Worm (Caenorhabditis elegans): ENCODE data around the gene panl-3.

Gene panl-3

DNA sequence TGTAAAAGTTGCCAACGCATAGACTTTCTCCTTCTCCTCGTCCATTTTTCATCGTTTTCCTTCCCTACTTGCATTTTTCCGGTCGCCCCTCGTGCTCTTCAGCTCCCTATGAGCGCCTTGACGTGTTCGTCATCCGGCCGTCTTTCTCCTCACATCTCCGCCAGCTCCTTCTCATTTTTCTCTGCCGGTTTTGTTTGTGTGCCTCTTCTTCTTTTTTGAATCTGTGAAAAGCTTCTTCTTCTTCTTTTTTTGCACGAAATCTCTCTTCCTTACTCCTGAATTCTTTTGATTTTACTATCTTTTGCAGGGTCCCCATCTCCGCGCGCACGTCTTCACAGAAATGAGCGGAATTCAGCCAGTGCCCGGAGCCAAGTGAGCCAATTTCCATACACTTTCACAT lies 32.7 kb downstream of the panl-3 start, which contains the start of gene K11H3.3:
K11H3.3 (plus strand) TSS at position 308 of the 400 bp plus-strand sequence.
- TF ChIP-seq nhr-23 (tag; optimal IDR thresholded peaks at IDR 0.05) (no peak), ZK546.5 (tag; optimal IDR thresholded peaks at IDR 0.05) (no peak), lin-39 (tag; optimal IDR thresholded peaks at IDR 0.05) (peak; percentile 49), jun-1 (tag; optimal IDR thresholded peaks at IDR 0.05) (no peak)

DNA sequence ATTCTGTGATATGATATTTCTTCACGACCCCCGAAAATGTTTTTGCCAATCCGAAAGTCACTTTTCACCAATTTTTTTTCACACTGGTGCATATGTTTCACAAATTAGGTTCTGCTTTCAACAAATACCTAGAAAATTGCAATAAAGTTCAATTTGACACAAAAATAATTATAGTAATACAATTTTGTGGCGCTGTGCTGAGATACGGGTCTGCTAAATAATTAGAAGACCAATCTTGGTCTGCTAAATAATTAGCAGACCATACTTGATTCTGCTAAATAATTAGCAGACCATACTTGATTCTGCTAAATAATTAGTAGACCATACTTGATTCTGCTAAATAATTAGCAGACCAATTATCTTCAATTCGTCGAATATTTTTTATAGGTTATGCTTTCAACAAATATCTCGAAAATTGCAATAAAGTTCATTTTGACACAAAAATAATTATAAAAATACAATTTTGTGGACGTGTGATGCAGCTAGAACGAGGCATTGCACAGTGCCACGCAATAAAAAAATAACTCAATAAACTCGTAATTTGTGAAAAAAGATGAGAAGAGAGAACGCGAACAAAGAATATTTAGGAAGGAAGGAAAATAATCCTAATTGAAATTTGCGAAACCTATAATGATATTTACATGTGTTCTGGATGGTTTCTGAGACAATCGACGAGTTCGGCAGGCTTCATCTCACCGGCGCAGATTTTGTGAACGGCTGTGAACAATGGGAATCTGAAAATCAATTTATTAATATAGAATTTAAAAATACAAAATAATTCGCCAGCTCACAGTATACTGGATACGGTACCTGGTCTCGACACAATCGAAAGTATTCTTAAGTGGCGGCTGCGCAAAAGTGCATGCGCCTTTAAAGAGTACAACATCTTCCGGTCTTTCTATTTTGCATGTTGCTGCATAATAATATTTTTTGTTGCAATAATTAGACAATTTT lies 35.1 kb downstream of the panl-3 start:
- TF ChIP-seq ama-1 (optimal IDR thresholded peaks at IDR 0.05) (peak; percentile 7), nhr-25 (tag; optimal IDR thresholded peaks at IDR 0.05) (no peak), elt-2 (tag; optimal IDR thresholded peaks at IDR 0.05) (peak; percentile 15), nhr-76 (tag; optimal IDR thresholded peaks at IDR 0.05) (no peak)

DNA sequence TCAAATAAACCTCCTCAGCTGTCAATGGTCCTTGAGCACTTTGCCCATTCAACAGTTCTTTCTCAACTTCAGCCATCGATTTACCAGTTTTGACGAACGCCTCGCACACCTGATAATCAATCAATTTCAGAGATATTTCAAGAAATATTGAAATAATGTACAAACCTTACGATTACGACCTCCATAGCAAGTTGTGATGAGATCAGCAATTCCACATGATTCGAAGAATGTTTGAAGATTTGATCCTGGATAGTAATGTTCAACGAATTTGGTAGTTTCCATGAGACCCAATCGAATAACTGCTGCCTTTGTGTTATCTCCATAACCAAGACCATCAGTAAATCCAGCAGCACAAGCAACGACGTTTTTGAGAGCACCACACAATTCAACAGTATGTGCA lies 36.1 kb downstream of the panl-3 start:
- TF ChIP-seq pha-4 (tag; optimal IDR thresholded peaks at IDR 0.05), result no peak
- TF ChIP-seq mml-1 (tag; optimal IDR thresholded peaks at IDR 0.05), result no peak
- no peak for TF ChIP-seq nhr-43 (tag; optimal IDR thresholded peaks at IDR 0.05; ENCODE audit: poor library complexity, severe bottlenecking)
- no peak for TF ChIP-seq ceh-28 (tag; optimal IDR thresholded peaks at IDR 0.05)
- TF ChIP-seq elt-1 (tag; optimal IDR thresholded peaks at IDR 0.05), result no peak
- TF ChIP-seq daf-12 (tag; optimal IDR thresholded peaks at IDR 0.05), result no peak
- no peak for TF ChIP-seq pqm-1 (tag; optimal IDR thresholded peaks at IDR 0.05)
- no peak for TF ChIP-seq ceh-16 (tag; optimal IDR thresholded peaks at IDR 0.05)
- TF ChIP-seq nhr-11 (tag; optimal IDR thresholded peaks at IDR 0.05), result no peak
- TF ChIP-seq egl-27 (tag; optimal IDR thresholded peaks at IDR 0.05), result no peak
- no peak for TF ChIP-seq nhr-23 (tag; optimal IDR thresholded peaks at IDR 0.05)
- TF ChIP-seq tbx-2 (tag; optimal IDR thresholded peaks at IDR 0.05), result no peak
- no peak for TF ChIP-seq ceh-9 (tag; optimal IDR thresholded peaks at IDR 0.05)
- no peak for TF ChIP-seq jun-1 (tag; optimal IDR thresholded peaks at IDR 0.05)
- TF ChIP-seq nhr-67 (tag; optimal IDR thresholded peaks at IDR 0.05), result no peak
- TF ChIP-seq nhr-76 (tag; optimal IDR thresholded peaks at IDR 0.05), result no peak

DNA sequence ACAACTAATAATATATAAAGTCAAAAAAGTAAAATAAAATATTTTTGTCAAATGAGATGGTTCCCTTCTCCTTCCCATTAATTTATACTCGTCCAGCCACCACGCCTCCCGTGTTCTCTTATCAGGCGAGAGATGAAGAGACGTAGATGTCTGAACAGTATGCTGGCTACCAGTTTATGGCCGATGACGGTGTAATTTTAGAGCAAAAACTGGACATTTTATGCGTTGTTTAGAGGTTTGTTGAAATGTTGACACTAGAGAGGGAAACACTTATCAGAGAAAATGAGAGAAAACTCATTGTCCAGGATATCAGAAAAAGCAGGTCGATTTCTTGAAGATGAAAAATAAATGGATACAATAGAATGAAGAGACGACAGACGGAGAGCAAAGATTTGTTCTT lies 38.3 kb downstream of the panl-3 start:
- TF ChIP-seq elt-2 (tag; optimal IDR thresholded peaks at IDR 0.05) (peak; percentile 70), mdl-1 (tag; optimal IDR thresholded peaks at IDR 0.05) (no peak), aly-2 (tag; optimal IDR thresholded peaks at IDR 0.05) (no peak), nhr-25 (tag; optimal IDR thresholded peaks at IDR 0.05) (no peak), ceh-82 (tag; optimal IDR thresholded peaks at IDR 0.05) (no peak), pha-4 (tag; optimal IDR thresholded peaks at IDR 0.05) (peak; percentile 28), nhr-237 (tag; optimal IDR thresholded peaks at IDR 0.05) (no peak), eor-1 (tag; optimal IDR thresholded peaks at IDR 0.05) (no peak), nhr-28 (tag; optimal IDR thresholded peaks at IDR 0.05) (no peak), nhr-67 (tag; optimal IDR thresholded peaks at IDR 0.05) (no peak), mml-1 (tag; optimal IDR thresholded peaks at IDR 0.05) (no peak), unc-62 (GFP tag; optimal IDR thresholded peaks at IDR 0.05) (no peak), lin-15B (tag; optimal IDR thresholded peaks at IDR 0.05) (no peak)

DNA sequence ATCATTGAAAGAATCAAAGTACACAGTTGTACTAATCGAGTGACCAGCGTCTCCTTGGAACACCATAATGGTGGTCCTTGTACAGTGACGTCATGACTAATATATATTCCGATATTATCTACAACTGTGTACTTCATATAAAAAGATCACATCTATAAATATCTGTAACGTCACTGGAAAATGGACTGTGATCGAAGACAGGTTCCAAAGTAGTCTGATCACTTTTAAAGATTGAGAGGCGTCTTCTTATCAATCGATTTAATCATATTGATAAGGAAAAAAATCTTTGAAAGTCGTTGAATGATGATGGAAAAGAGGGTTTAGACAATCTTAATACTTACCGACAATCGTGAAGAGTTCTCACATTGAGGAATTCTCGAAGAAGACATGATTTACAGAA lies 39.2 kb downstream of the panl-3 start:
- no peak for TF ChIP-seq daf-12 (tag; optimal IDR thresholded peaks at IDR 0.05)
- no peak for TF ChIP-seq elt-3 (tag; optimal IDR thresholded peaks at IDR 0.05)
- no peak for TF ChIP-seq egl-27 (tag; optimal IDR thresholded peaks at IDR 0.05)
- TF ChIP-seq lin-39 (tag; optimal IDR thresholded peaks at IDR 0.05), result no peak
- no peak for TF ChIP-seq ceh-16 (tag; optimal IDR thresholded peaks at IDR 0.05)
- TF ChIP-seq unc-39 (tag; optimal IDR thresholded peaks at IDR 0.05), result no peak
- no peak for TF ChIP-seq ztf-4 (tag; optimal IDR thresholded peaks at IDR 0.05)
- peak; percentile 72 for TF ChIP-seq ceh-28 (tag; optimal IDR thresholded peaks at IDR 0.05)
- no peak for TF ChIP-seq fos-1 (tag; optimal IDR thresholded peaks at IDR 0.05)
- TF ChIP-seq elt-2 (tag; optimal IDR thresholded peaks at IDR 0.05), result peak; percentile 68
- TF ChIP-seq snpc-4 (tag; optimal IDR thresholded peaks at IDR 0.05), result no peak
- TF ChIP-seq lin-15B (tag; optimal IDR thresholded peaks at IDR 0.05), result no peak
- peak; percentile 68 for TF ChIP-seq pqm-1 (tag; optimal IDR thresholded peaks at IDR 0.05)
- no peak for TF ChIP-seq fkh-10 (GFP tag; optimal IDR thresholded peaks at IDR 0.05)
- TF ChIP-seq elt-1 (tag; optimal IDR thresholded peaks at IDR 0.05), result peak; percentile 97
- no peak for TF ChIP-seq sea-2 (GFP tag; optimal IDR thresholded peaks at IDR 0.05)
- no peak for TF ChIP-seq ztf-11 (tag; optimal IDR thresholded peaks at IDR 0.05)
- no peak for TF ChIP-seq nhr-77 (tag; optimal IDR thresholded peaks at IDR 0.05)
- no peak for TF ChIP-seq hmg-11 (tag; optimal IDR thresholded peaks at IDR 0.05)
- TF ChIP-seq ZK546.5 (tag; optimal IDR thresholded peaks at IDR 0.05), result no peak
- TF ChIP-seq nhr-25 (tag; optimal IDR thresholded peaks at IDR 0.05), result no peak
- TF ChIP-seq nhr-12 (tag; optimal IDR thresholded peaks at IDR 0.05), result no peak
- TF ChIP-seq ceh-9 (tag; optimal IDR thresholded peaks at IDR 0.05), result no peak
- TF ChIP-seq tbx-2 (tag; optimal IDR thresholded peaks at IDR 0.05), result no peak
- no peak for TF ChIP-seq nhr-237 (tag; optimal IDR thresholded peaks at IDR 0.05)
- TF ChIP-seq nhr-23 (tag; optimal IDR thresholded peaks at IDR 0.05), result peak; percentile 50
- TF ChIP-seq nfya-1 (tag; optimal IDR thresholded peaks at IDR 0.05; ENCODE audit: insufficient read depth), result no peak
- TF ChIP-seq skn-1 (tag; optimal IDR thresholded peaks at IDR 0.05), result no peak

Data from whole organism, L3 larva.